Worm (Caenorhabditis elegans) whole organism, mixed stage, embryonic: Measurements from ENCODE around the gene F56D6.19.

Experiments
- M03D4.4 ChIP-seq: sonication (generic microtip); optimal IDR thresholded peaks from 2 replicates; lab custom pipeline; 2017; ENCODE audit warnings: mild to moderate bottlenecking, missing genetic modification characterization, missing compliant biosample characterization
- bed-3 ChIP-seq: fragments of 200-800 bp; sonication (Bioruptor generic); optimal IDR thresholded peaks from 3 replicates; lab custom pipeline; 2018; ENCODE audit warnings: mild to moderate bottlenecking, missing genetic modification characterization, moderate library complexity, missing compliant biosample characterization
- blmp-1 ChIP-seq: fragments of 150-350 bp; optimal IDR thresholded peaks from 2 replicates; lab custom pipeline; 2014; ENCODE audit warnings: missing biosample characterization, missing genetic modification characterization
- ces-1 ChIP-seq: fragments of 150-350 bp; optimal IDR thresholded peaks from 2 replicates; lab custom pipeline; 2014; ENCODE audit warnings: missing biosample characterization, missing genetic modification reagents, missing genetic modification characterization
- lin-13 ChIP-seq: fragments of 150-350 bp; optimal IDR thresholded peaks from 2 replicates; lab custom pipeline; 2014; ENCODE audit warnings: missing biosample characterization, missing genetic modification characterization
- lsy-2 ChIP-seq: fragments of 150-350 bp; optimal IDR thresholded peaks from 2 replicates; lab custom pipeline; 2014; ENCODE audit warnings: missing biosample characterization, missing genetic modification characterization
- nhr-237 ChIP-seq: fragments of 150-350 bp; optimal IDR thresholded peaks from 2 replicates; lab custom pipeline; 2014; ENCODE audit warnings: missing biosample characterization, missing genetic modification characterization
- sem-2 ChIP-seq: fragments of 200-800 bp; sonication (Bioruptor generic); optimal IDR thresholded peaks from 2 replicates; lab custom pipeline; 2018; ENCODE audit warnings: mild to moderate bottlenecking, missing genetic modification characterization, missing compliant biosample characterization
- tbx-8 ChIP-seq: fragments of 200-800 bp; sonication (Bioruptor generic); optimal IDR thresholded peaks from 2 replicates; lab custom pipeline; 2018; ENCODE audit warnings: mild to moderate bottlenecking, missing genetic modification characterization, moderate library complexity, missing compliant biosample characterization
- ztf-11 ChIP-seq: fragments of 150-350 bp; optimal IDR thresholded peaks from 2 replicates; lab custom pipeline; 2014; ENCODE audit warnings: missing biosample characterization, missing genetic modification characterization

ce11 chrIV:3926117-3926516 is 11.6 kb downstream of the F56D6.19 start, which contains the start of gene clec-68:
- no peak for TF ChIP-seq bed-3
- TF ChIP-seq nhr-237, result no peak
- TF ChIP-seq M03D4.4 (tag; lab: Kevin White, UChicago), result no peak
- no peak for TF ChIP-seq lsy-2 (tag; lab: Kevin White, UChicago)
- no peak for TF ChIP-seq lin-13
- no peak for TF ChIP-seq sem-2
- no peak for TF ChIP-seq tbx-8 (GFP tag; lab: Kevin White, UChicago)
- no peak for TF ChIP-seq ztf-11 (tag; lab: Kevin White, UChicago)
- TF ChIP-seq ces-1, result no peak
- TF ChIP-seq blmp-1 (tag; lab: Kevin White, UChicago), result no peak
